Fruit fly (Drosophila melanogaster) whole organism, embryonic: ENCODE data around the gene CG44088.

Experiments used
- Aef1 ChIP-seq: fragments of 200-800 bp; sonication (Bioruptor generic); IDR thresholded peaks from 3 replicates; pipeline ENCODE4 v1.3.6; 2022; ENCODE audit warnings: missing biosample characterization, missing genetic modification characterization
- Bdp1 ChIP-seq: fragments of 200-800 bp; sonication (Bioruptor generic); optimal IDR thresholded peaks from 3 replicates; lab custom pipeline; 2016; ENCODE audit warnings: missing biosample characterization, missing genetic modification characterization
- CG10209 ChIP-seq: fragments of 200-800 bp; sonication (Bioruptor generic); optimal IDR thresholded peaks from 3 replicates; lab custom pipeline; 2017; ENCODE audit warnings: missing biosample characterization, mild to moderate bottlenecking, missing genetic modification characterization, missing genetic modification reagents
- CG10431 ChIP-seq: fragments of 200-800 bp; sonication (Bioruptor generic); optimal IDR thresholded peaks from 3 replicates; lab custom pipeline; 2018; ENCODE audit warnings: missing biosample characterization, mild to moderate bottlenecking, missing genetic modification characterization
- CG11398 ChIP-seq: fragments of 200-800 bp; sonication (Bioruptor generic); optimal IDR thresholded peaks from 2 replicates; lab custom pipeline; 2016; ENCODE audit warnings: missing biosample characterization, missing genetic modification characterization
- CG12219 ChIP-seq: fragments of 200-800 bp; sonication (Bioruptor generic); optimal IDR thresholded peaks from 3 replicates; lab custom pipeline; 2018; ENCODE audit warnings: missing biosample characterization, mild to moderate bottlenecking, missing genetic modification characterization
- CG13296 ChIP-seq: fragments of 200-800 bp; sonication (Bioruptor generic); optimal IDR thresholded peaks from 3 replicates; lab custom pipeline; 2018; ENCODE audit warnings: missing biosample characterization, mild to moderate bottlenecking, missing genetic modification characterization
- CG13894 ChIP-seq: fragments of 200-800 bp; sonication (Bioruptor generic); optimal IDR thresholded peaks from 3 replicates; lab custom pipeline; 2018; ENCODE audit warnings: missing biosample characterization, mild to moderate bottlenecking, missing genetic modification characterization, moderate library complexity
- CG17359 ChIP-seq: fragments of 200-800 bp; sonication (Bioruptor generic); optimal IDR thresholded peaks from 3 replicates; lab custom pipeline; 2018; ENCODE audit warnings: missing biosample characterization, mild to moderate bottlenecking, missing genetic modification characterization, moderate library complexity
- CG17361 ChIP-seq: fragments of 200-800 bp; sonication (Bioruptor generic); IDR thresholded peaks from 3 replicates; pipeline ENCODE4 v1.3.6; 2022; ENCODE audit warnings: missing biosample characterization, missing genetic modification characterization
- CG2120 ChIP-seq: fragments of 200-800 bp; sonication (Bioruptor generic); optimal IDR thresholded peaks from 3 replicates; lab custom pipeline; 2016; ENCODE audit warnings: missing biosample characterization, missing genetic modification characterization
- CG2199 ChIP-seq: fragments of 200-800 bp; sonication (Bioruptor generic); IDR thresholded peaks from 3 replicates; pipeline ENCODE4 v1.3.6; 2022; ENCODE audit warnings: missing biosample characterization, missing genetic modification characterization
- CG30403 ChIP-seq: fragments of 200-800 bp; sonication (Bioruptor generic); optimal IDR thresholded peaks from 3 replicates; lab custom pipeline; 2016; ENCODE audit warnings: missing biosample characterization, missing genetic modification characterization
- CG32767 ChIP-seq: fragments of 200-800 bp; sonication (Bioruptor generic); IDR thresholded peaks from 2 replicates; pipeline ENCODE4 v1.3.6; 2022; ENCODE audit warnings: missing biosample characterization, missing genetic modification characterization
- CG33557 ChIP-seq: fragments of 200-800 bp; sonication (Bioruptor generic); optimal IDR thresholded peaks from 2 replicates; lab custom pipeline; 2019; ENCODE audit warnings: missing biosample characterization, mild to moderate bottlenecking, missing genetic modification characterization, moderate library complexity
- CG4424 ChIP-seq: fragments of 200-800 bp; sonication (Bioruptor generic); optimal IDR thresholded peaks from 3 replicates; lab custom pipeline; 2016; ENCODE audit warnings: missing biosample characterization, missing genetic modification characterization
- CG7372 ChIP-seq: fragments of 200-800 bp; sonication (Bioruptor generic); IDR thresholded peaks from 2 replicates; pipeline ENCODE4 v1.3.6; 2022; ENCODE audit warnings: missing biosample characterization, missing genetic modification characterization
- CG7963 ChIP-seq: fragments of 200-800 bp; sonication (Bioruptor generic); IDR thresholded peaks from 3 replicates; pipeline ENCODE4 v1.3.6; 2022; ENCODE audit warnings: missing biosample characterization, missing genetic modification characterization; ENCODE audit not compliant: partially characterized antibody
- CG9437 ChIP-seq: fragments of 200-800 bp; sonication (Bioruptor generic); optimal IDR thresholded peaks from 2 replicates; lab custom pipeline; 2018; ENCODE audit warnings: missing biosample characterization, mild to moderate bottlenecking, missing genetic modification characterization
- CG9797 ChIP-seq: fragments of 200-800 bp; sonication (Bioruptor generic); optimal IDR thresholded peaks from 3 replicates; lab custom pipeline; 2018; ENCODE audit warnings: missing biosample characterization, mild to moderate bottlenecking, missing genetic modification characterization
- CHES-1-like ChIP-seq: fragments of 200-800 bp; sonication (Bioruptor generic); optimal IDR thresholded peaks from 2 replicates; lab custom pipeline; 2016; ENCODE audit warnings: missing biosample characterization, missing genetic modification characterization
- Ets65A ChIP-seq: fragments of 200-800 bp; sonication (Bioruptor generic); peaks from one replicate; lab custom pipeline; 2016; ENCODE audit warnings: missing biosample characterization, missing genetic modification characterization
- Hr39 ChIP-seq: fragments of >200 bp; optimal IDR thresholded peaks from 2 replicates; lab custom pipeline; 2017
- Hr78 ChIP-seq, 2 experiments: fragments of 200-800 bp in 1 of 2; fragments of >200 bp in 1 of 2; sonication (Bioruptor generic) in 1 of 2; optimal IDR thresholded peaks; 2 replicates each; lab custom pipeline; 2017 to 2019; ENCODE audit warnings: missing biosample characterization in 2 of 2, missing genetic modification characterization in 2 of 2, mild to moderate bottlenecking in 1 of 2, moderate library complexity in 1 of 2
- Oli ChIP-seq: fragments of 200-800 bp; sonication (Bioruptor generic); optimal IDR thresholded peaks from 2 replicates; lab custom pipeline; 2018; ENCODE audit warnings: missing biosample characterization, mild to moderate bottlenecking, missing genetic modification characterization, moderate library complexity
- Sox100B ChIP-seq: fragments of 200-800 bp; sonication (Bioruptor generic); optimal IDR thresholded peaks from 3 replicates; lab custom pipeline; 2018; ENCODE audit warnings: missing biosample characterization, mild to moderate bottlenecking, missing genetic modification characterization
- Tbp ChIP-seq: fragments of >200 bp; optimal IDR thresholded peaks from 2 replicates; lab custom pipeline; 2018; ENCODE audit warnings: missing biosample characterization, missing genetic modification characterization
- ato ChIP-seq: fragments of 200-800 bp; sonication (Bioruptor generic); IDR thresholded peaks from 2 replicates; pipeline ENCODE4 v1.3.6; 2022; ENCODE audit warnings: missing biosample characterization, missing genetic modification characterization; ENCODE audit not compliant: partially characterized antibody
- az2 ChIP-seq: fragments of 200-800 bp; sonication (Bioruptor generic); optimal IDR thresholded peaks from 3 replicates; lab custom pipeline; 2016; ENCODE audit warnings: missing biosample characterization, missing genetic modification characterization
- bbx ChIP-seq: fragments of 200-800 bp; sonication (Bioruptor generic); IDR thresholded peaks from 2 replicates; pipeline ENCODE4 v1.3.6; 2022; ENCODE audit warnings: missing biosample characterization, missing genetic modification characterization; ENCODE audit not compliant: partially characterized antibody
- disco-r ChIP-seq: fragments of 200-800 bp; sonication (Bioruptor generic); optimal IDR thresholded peaks from 2 replicates; lab custom pipeline; 2016; ENCODE audit warnings: missing biosample characterization, missing genetic modification characterization
- dmrt99B ChIP-seq: fragments of 200-800 bp; sonication (Bioruptor generic); optimal IDR thresholded peaks from 2 replicates; lab custom pipeline; 2018; ENCODE audit warnings: missing biosample characterization, mild to moderate bottlenecking, missing genetic modification characterization, moderate library complexity
- fd102C ChIP-seq: fragments of 200-800 bp; sonication (Bioruptor generic); optimal IDR thresholded peaks from 2 replicates; lab custom pipeline; 2018; ENCODE audit warnings: missing biosample characterization, mild to moderate bottlenecking, missing genetic modification characterization, moderate library complexity
- gsb-n ChIP-seq: fragments of 200-800 bp; sonication (Bioruptor generic); optimal IDR thresholded peaks from 3 replicates; lab custom pipeline; 2018; ENCODE audit warnings: missing biosample characterization, mild to moderate bottlenecking, missing genetic modification characterization
- h ChIP-seq: fragments of >200 bp; optimal IDR thresholded peaks from 2 replicates; lab custom pipeline; 2017
- inv ChIP-seq: fragments of 200-800 bp; sonication (Bioruptor generic); IDR thresholded peaks from 2 replicates; pipeline ENCODE4 v1.3.6; 2022; ENCODE audit warnings: missing biosample characterization, missing genetic modification characterization; ENCODE audit not compliant: partially characterized antibody
- kah ChIP-seq: fragments of 200-800 bp; sonication (Bioruptor generic); optimal IDR thresholded peaks from 2 replicates; lab custom pipeline; 2018; ENCODE audit warnings: missing biosample characterization, mild to moderate bottlenecking, missing genetic modification characterization
- lab ChIP-seq: fragments of 200-800 bp; sonication (Bioruptor generic); optimal IDR thresholded peaks from 3 replicates; lab custom pipeline; 2017; ENCODE audit warnings: missing biosample characterization, missing genetic modification characterization, mild to moderate bottlenecking, moderate library complexity, missing genetic modification reagents
- pita ChIP-seq: fragments of 200-800 bp; sonication (Bioruptor generic); optimal IDR thresholded peaks from 2 replicates; lab custom pipeline; 2017; ENCODE audit warnings: missing biosample characterization, mild to moderate bottlenecking, missing genetic modification characterization
- row ChIP-seq: fragments of 200-800 bp; sonication (Bioruptor generic); IDR thresholded peaks from 3 replicates; pipeline ENCODE4 v1.3.6; 2022; ENCODE audit warnings: missing biosample characterization, missing genetic modification characterization
- sc ChIP-seq, 3 experiments: fragments of >200 bp in 2 of 3; fragments of 200-800 bp in 1 of 3; sonication (Bioruptor generic) in 1 of 3; optimal IDR thresholded peaks; 2 replicates in 2 of 3; 3 replicates in 1 of 3; lab custom pipeline; 2017; ENCODE audit warnings: mild to moderate bottlenecking in 1 of 3, missing biosample characterization in 1 of 3, missing genetic modification characterization in 1 of 3, missing genetic modification reagents in 1 of 3
- sna ChIP-seq: fragments of 200-800 bp; sonication (Bioruptor generic); IDR thresholded peaks from 2 replicates; pipeline ENCODE4 v1.3.6; 2022; ENCODE audit warnings: missing biosample characterization, missing genetic modification characterization; ENCODE audit not compliant: partially characterized antibody
- sqz ChIP-seq: fragments of 200-800 bp; sonication (Bioruptor generic); optimal IDR thresholded peaks from 3 replicates; lab custom pipeline; 2018; ENCODE audit warnings: missing biosample characterization, mild to moderate bottlenecking, missing genetic modification characterization
- ssp ChIP-seq: fragments of 200-800 bp; sonication (Bioruptor generic); IDR thresholded peaks from 2 replicates; pipeline ENCODE4 v1.3.6; 2022; ENCODE audit warnings: missing biosample characterization, missing genetic modification characterization
- stc ChIP-seq: fragments of 200-800 bp; sonication (Bioruptor generic); IDR thresholded peaks from 2 replicates; pipeline ENCODE4 v1.3.6; 2022; ENCODE audit warnings: missing biosample characterization, missing genetic modification characterization
- stwl ChIP-seq: fragments of 200-800 bp; sonication (Bioruptor generic); optimal IDR thresholded peaks from 3 replicates; lab custom pipeline; 2018; ENCODE audit warnings: missing biosample characterization, mild to moderate bottlenecking, missing genetic modification characterization, moderate library complexity
- tup ChIP-seq: fragments of 200-800 bp; sonication (Bioruptor generic); optimal IDR thresholded peaks from 2 replicates; lab custom pipeline; 2016; ENCODE audit warnings: missing biosample characterization, mild to moderate bottlenecking, missing genetic modification characterization, moderate library complexity
- twi ChIP-seq: fragments of 200-800 bp; optimal IDR thresholded peaks from 2 replicates; lab custom pipeline; 2019; ENCODE audit warnings: missing biosample characterization, mild to moderate bottlenecking, missing genetic modification characterization, moderate library complexity

CG44088 gene

dm6 chr3R:4731828-4732657, 42.8 kb downstream of the CG44088 start, which contains the start of gene Nep2 (continued):
- TF ChIP-seq Aef1 (GFP tag; lab: Robert Waterston, UW) = no peak
- TF ChIP-seq Oli (tag; lab: Kevin White, UChicago) = peak; percentile 36
- TF ChIP-seq sc (optimal IDR thresholded peaks at IDR 0.05; lab: Kevin White, UChicago) = no peak
- TF ChIP-seq sc (GFP tag; optimal IDR thresholded peaks at IDR 0.05; lab: Kevin White, UChicago) = no peak
- TF ChIP-seq kah = no peak
- TF ChIP-seq lab (GFP tag; lab: Kevin White, UChicago) = peak; percentile 18
- peak; percentile 53 for TF ChIP-seq CG30403
- TF ChIP-seq ssp (GFP tag; lab: Robert Waterston, UW) = no peak
- no peak for TF ChIP-seq CG17359 (tag; lab: Kevin White, UChicago)
- no peak for TF ChIP-seq CG2199
- no peak for TF ChIP-seq disco-r
- TF ChIP-seq CG10431 (GFP tag; lab: Kevin White, UChicago) = no peak
- TF ChIP-seq sqz (GFP tag; lab: Kevin White, UChicago) = no peak
- no peak for TF ChIP-seq tup (GFP tag; lab: Kevin White, UChicago)
- TF ChIP-seq CG13296 (GFP tag; lab: Kevin White, UChicago) = no peak
- TF ChIP-seq Tbp (GFP tag; lab: Kevin White, UChicago) = no peak
- no peak for TF ChIP-seq CG13894 (tag; lab: Kevin White, UChicago)
- peak; percentile 33 for TF ChIP-seq CG10209 (GFP tag; lab: Kevin White, UChicago)
- peak; percentile 65 for TF ChIP-seq Sox100B (GFP tag; lab: Kevin White, UChicago)
- no peak for TF ChIP-seq twi (tag; lab: Kevin White, UChicago)
- peak; percentile 78 for TF ChIP-seq CG7963 (GFP tag; lab: Robert Waterston, UW)
- TF ChIP-seq CG12219 (GFP tag; lab: Kevin White, UChicago) = no peak
- TF ChIP-seq Hr78 (GFP tag; optimal IDR thresholded peaks at IDR 0.05; lab: Kevin White, UChicago) = no peak
- peak; percentile 28 for TF ChIP-seq CG9797 (GFP tag; lab: Kevin White, UChicago)
- TF ChIP-seq dmrt99B (tag; lab: Kevin White, UChicago) = peak; percentile 48
- peak; percentile 42; the same call in 2 of the 3 replicates for TF ChIP-seq row (GFP tag; lab: Robert Waterston, UW)
- peak; percentile 37 for TF ChIP-seq CG4424 (GFP tag; lab: Kevin White, UChicago)
- TF ChIP-seq inv (GFP tag; lab: Robert Waterston, UW) = peak; percentile 63
- no peak for TF ChIP-seq gsb-n (tag; lab: Kevin White, UChicago)
- no peak for TF ChIP-seq Bdp1 (GFP tag; lab: Kevin White, UChicago)
- TF ChIP-seq CG17361 (GFP tag; lab: Robert Waterston, UW) = peak; percentile 77
- no peak for TF ChIP-seq stc (GFP tag; lab: Robert Waterston, UW)
- TF ChIP-seq CG2120 (GFP tag; lab: Kevin White, UChicago) = peak; percentile 41
- TF ChIP-seq CHES-1-like = no peak
- TF ChIP-seq h = no peak
- peak; percentile 70 for TF ChIP-seq stwl (tag; lab: Kevin White, UChicago)
- peak; percentile 61 for TF ChIP-seq CG9437
- TF ChIP-seq fd102C = no peak
- 0 out of 2 replicates have a peak, but pooled peaks have one; percentile 13 for TF ChIP-seq sna
- no peak for TF ChIP-seq CG11398
- TF ChIP-seq Hr39 (lab: Kevin White, UChicago) = no peak
- TF ChIP-seq az2 (GFP tag; lab: Kevin White, UChicago) = no peak
- no peak for TF ChIP-seq CG33557 (GFP tag; lab: Kevin White, UChicago)
- TF ChIP-seq pita (GFP tag; lab: Kevin White, UChicago) = no peak
- no peak for TF ChIP-seq Ets65A
- no peak for TF ChIP-seq CG7372 (GFP tag; lab: Robert Waterston, UW)
- TF ChIP-seq CG32767 = 0 out of 2 replicates have a peak, but pooled peaks have one; percentile 8
- peak; percentile 70; the same call in 1 of the 2 replicates for TF ChIP-seq ato (GFP tag; lab: Robert Waterston, UW)
- peak; percentile 78 for TF ChIP-seq bbx
